Fruit fly (Drosophila melanogaster) Kc167 (cell line): Measurements from ENCODE around the gene B9d1.

Experiments
- Myc ChIP-seq: fragments of >200 bp; optimal IDR thresholded peaks from 2 replicates; lab custom pipeline; 2017; ENCODE audit warnings: missing external identifiers
- Sin3A ChIP-seq: fragments of >200 bp; optimal IDR thresholded peaks from 2 replicates; lab custom pipeline; 2018; ENCODE audit warnings: missing external identifiers
- h ChIP-seq: fragments of >200 bp; optimal IDR thresholded peaks from 3 replicates; lab custom pipeline; 2018; ENCODE audit warnings: missing external identifiers
- insv ChIP-seq: fragments of >200 bp; optimal IDR thresholded peaks from 3 replicates; lab custom pipeline; 2018; ENCODE audit warnings: missing external identifiers
- psq ChIP-seq: fragments of >200 bp; optimal IDR thresholded peaks from 2 replicates; lab custom pipeline; 2017; ENCODE audit warnings: missing external identifiers
- ttk ChIP-seq: sonication (Bioruptor generic); optimal IDR thresholded peaks from 2 replicates; lab custom pipeline; 2017; ENCODE audit warnings: missing external identifiers

The B9d1 gene

dm6 chr3R:15458186-15458715 lies 23.5 kb upstream of the B9d1 start:
- TF ChIP-seq Myc (lab: Kevin White, UChicago) (no peak), ttk (lab: Kevin White, UChicago) (no peak), Sin3A (lab: Kevin White, UChicago) (no peak), insv (lab: Kevin White, UChicago) (no peak), psq (lab: Kevin White, UChicago) (no peak)

- TF ChIP-seq insv (lab: Kevin White, UChicago) (no peak), psq (lab: Kevin White, UChicago) (no peak), h (no peak), Sin3A (lab: Kevin White, UChicago) (no peak), Myc (lab: Kevin White, UChicago) (no peak), ttk (lab: Kevin White, UChicago) (no peak)
Measured at dm6 chr3R:15463172-15463571, 18.5 kb upstream of the B9d1 start.

dm6 chr3R:15467991-15468764 lies 13.5 kb upstream of the B9d1 start:
- TF ChIP-seq insv (lab: Kevin White, UChicago) (no peak), Sin3A (lab: Kevin White, UChicago) (no peak), psq (lab: Kevin White, UChicago) (no peak), Myc (lab: Kevin White, UChicago) (no peak), h (no peak), ttk (lab: Kevin White, UChicago) (no peak)

- TF ChIP-seq h = no peak
- TF ChIP-seq insv (lab: Kevin White, UChicago) = no peak
- TF ChIP-seq ttk (lab: Kevin White, UChicago) = no peak
- TF ChIP-seq Sin3A (lab: Kevin White, UChicago) = no peak
- no peak for TF ChIP-seq psq (lab: Kevin White, UChicago)
- TF ChIP-seq Myc (lab: Kevin White, UChicago) = no peak
Measured at dm6 chr3R:15471742-15472141, 10.0 kb upstream of the B9d1 start.

dm6 chr3R:15472753-15473212 lies 8.9 kb upstream of the B9d1 start:
- TF ChIP-seq insv (lab: Kevin White, UChicago) = no peak
- no peak for TF ChIP-seq h
- TF ChIP-seq ttk (lab: Kevin White, UChicago) = no peak
- TF ChIP-seq Myc (lab: Kevin White, UChicago) = no peak
- no peak for TF ChIP-seq psq (lab: Kevin White, UChicago)
- TF ChIP-seq Sin3A (lab: Kevin White, UChicago) = no peak

- TF ChIP-seq psq (lab: Kevin White, UChicago) = no peak
- no peak for TF ChIP-seq h
- TF ChIP-seq Myc (lab: Kevin White, UChicago) = no peak
- TF ChIP-seq insv (lab: Kevin White, UChicago) = no peak
- TF ChIP-seq ttk (lab: Kevin White, UChicago) = no peak
- no peak for TF ChIP-seq Sin3A (lab: Kevin White, UChicago)
Measured at dm6 chr3R:15473360-15473938, 8.3 kb upstream of the B9d1 start.

dm6 chr3R:15474820-15475219 lies 6.9 kb upstream of the B9d1 start:
- TF ChIP-seq psq (lab: Kevin White, UChicago) = no peak
- no peak for TF ChIP-seq ttk (lab: Kevin White, UChicago)
- no peak for TF ChIP-seq Myc (lab: Kevin White, UChicago)
- no peak for TF ChIP-seq h
- no peak for TF ChIP-seq Sin3A (lab: Kevin White, UChicago)
- TF ChIP-seq insv (lab: Kevin White, UChicago) = no peak

dm6 chr3R:15475973-15476692 lies 5.6 kb upstream of the B9d1 start, which contains the start of gene AdamTS-A:
AdamTS-A (minus strand) TSS chr3R:15476193.
- TF ChIP-seq ttk (lab: Kevin White, UChicago) (no peak), psq (lab: Kevin White, UChicago) (no peak), h (no peak), Sin3A (lab: Kevin White, UChicago) (no peak), Myc (lab: Kevin White, UChicago) (no peak), insv (lab: Kevin White, UChicago) (no peak)

- TF ChIP-seq Sin3A (lab: Kevin White, UChicago) (no peak), ttk (lab: Kevin White, UChicago) (no peak), insv (lab: Kevin White, UChicago) (no peak), Myc (lab: Kevin White, UChicago) (no peak), h (no peak), psq (lab: Kevin White, UChicago) (no peak)
Measured at dm6 chr3R:15480068-15480467, 1.6 kb upstream of the B9d1 start.

- no peak for TF ChIP-seq h
Measured at dm6 chr3R:15482858-15483257, 1.2 kb downstream of the B9d1 start, which contains the start of gene Rh6. Rh6 (plus strand) TSS chr3R:15483158.

dm6 chr3R:15485296-15485695 lies 3.6 kb downstream of the B9d1 start, which contains the start of gene Trissin:
Trissin (minus strand) TSS chr3R:15485396.
- TF ChIP-seq psq (lab: Kevin White, UChicago) (no peak), Sin3A (lab: Kevin White, UChicago) (no peak), ttk (lab: Kevin White, UChicago) (no peak), Myc (lab: Kevin White, UChicago) (no peak), h (no peak), insv (lab: Kevin White, UChicago) (no peak)
